Fruit fly (Drosophila melanogaster) whole organism, adult: ENCODE results near the gene CG17068.
A peak's percentile ranks its signal among the peaks of the same experiment; 100 is the strongest.
"Not testable (repeated sequence)": the region's sequence is repeated elsewhere in the genome, so short reads cannot be mapped to it uniquely, and the experiment has no call there.

Source experiments
- CG11617 ChIP-seq: fragments of 200-800 bp; sonication (Bioruptor generic); optimal IDR thresholded peaks from 2 replicates; lab custom pipeline; 2017; ENCODE audit warnings: mild to moderate bottlenecking, missing biosample characterization, missing genetic modification reagents, missing genetic modification characterization
- CG12768 ChIP-seq: fragments of 200-800 bp; sonication (Bioruptor generic); optimal IDR thresholded peaks from 2 replicates; lab custom pipeline; 2017; ENCODE audit warnings: missing biosample characterization, missing genetic modification characterization, mild to moderate bottlenecking, moderate library complexity, missing genetic modification reagents
- CG14711 ChIP-seq: fragments of 200-800 bp; sonication (Bioruptor generic); optimal IDR thresholded peaks from 2 replicates; lab custom pipeline; 2018; ENCODE audit warnings: missing biosample characterization, mild to moderate bottlenecking, missing genetic modification characterization, moderate library complexity
- CG1620 ChIP-seq: fragments of 200-800 bp; sonication (Bioruptor generic); optimal IDR thresholded peaks from 2 replicates; lab custom pipeline; 2016; ENCODE audit warnings: missing biosample characterization, missing genetic modification characterization
- CG33017 ChIP-seq: fragments of 200-800 bp; sonication (Bioruptor generic); optimal IDR thresholded peaks from 2 replicates; lab custom pipeline; 2018; ENCODE audit warnings: missing biosample characterization, mild to moderate bottlenecking, missing genetic modification characterization, moderate library complexity
- CG5204 ChIP-seq: fragments of 200-800 bp; sonication (Bioruptor generic); optimal IDR thresholded peaks from 2 replicates; lab custom pipeline; 2016; ENCODE audit warnings: missing biosample characterization, missing genetic modification characterization
- CG7045 ChIP-seq: fragments of 200-800 bp; sonication (Bioruptor generic); optimal IDR thresholded peaks from 2 replicates; lab custom pipeline; 2017; ENCODE audit warnings: missing biosample characterization, mild to moderate bottlenecking, missing genetic modification characterization
- CG7101 ChIP-seq: fragments of 200-800 bp; sonication (Bioruptor generic); optimal IDR thresholded peaks from 2 replicates; lab custom pipeline; 2018; ENCODE audit warnings: missing biosample characterization, mild to moderate bottlenecking, missing genetic modification characterization, moderate library complexity
- Clk ChIP-seq: fragments of 200-800 bp; sonication (Bioruptor generic); optimal IDR thresholded peaks from 2 replicates; lab custom pipeline; 2017; ENCODE audit warnings: missing biosample characterization, missing genetic modification characterization
- Crg-1 ChIP-seq: fragments of 200-800 bp; sonication (Bioruptor generic); optimal IDR thresholded peaks from 2 replicates; lab custom pipeline; 2016; ENCODE audit warnings: missing biosample characterization, missing genetic modification characterization
- Hr96 ChIP-seq: fragments of 200-800 bp; sonication (Bioruptor generic); optimal IDR thresholded peaks from 2 replicates; lab custom pipeline; 2016; ENCODE audit warnings: missing biosample characterization, missing genetic modification characterization
- Mnt ChIP-seq: fragments of 200-800 bp; sonication (Bioruptor generic); optimal IDR thresholded peaks from 2 replicates; lab custom pipeline; 2016; ENCODE audit warnings: missing biosample characterization, mild to moderate bottlenecking, missing genetic modification characterization
- bab1 ChIP-seq: fragments of 200-800 bp; sonication (Bioruptor generic); optimal IDR thresholded peaks from 3 replicates; lab custom pipeline; 2019; ENCODE audit warnings: missing biosample characterization, mild to moderate bottlenecking, missing genetic modification characterization, moderate library complexity
- cic ChIP-seq: fragments of 200-800 bp; sonication (Bioruptor generic); optimal IDR thresholded peaks from 2 replicates; lab custom pipeline; 2017; ENCODE audit warnings: missing biosample characterization, mild to moderate bottlenecking, missing genetic modification characterization, moderate library complexity
- cnc ChIP-seq, 2 experiments: fragments of >200 bp; optimal IDR thresholded peaks; 2 replicates each; lab custom pipeline; 2017
- kay ChIP-seq: fragments of 200-800 bp; sonication (Bioruptor generic); peaks from one replicate; lab custom pipeline; 2016; ENCODE audit warnings: missing biosample characterization, missing genetic modification characterization, borderline replicate concordance
- ovo ChIP-seq: fragments of 200-800 bp; sonication (Bioruptor generic); optimal IDR thresholded peaks from 2 replicates; lab custom pipeline; 2016; ENCODE audit warnings: missing biosample characterization, missing genetic modification characterization
- pad ChIP-seq: fragments of 200-800 bp; sonication (Bioruptor generic); optimal IDR thresholded peaks from 3 replicates; lab custom pipeline; 2017; ENCODE audit warnings: missing biosample characterization, missing genetic modification characterization, mild to moderate bottlenecking, moderate library complexity, missing genetic modification reagents
- tj ChIP-seq: fragments of 200-800 bp; sonication (Bioruptor generic); optimal IDR thresholded peaks from 3 replicates; lab custom pipeline; 2017; ENCODE audit warnings: missing biosample characterization, mild to moderate bottlenecking, missing genetic modification characterization, moderate library complexity
- toe ChIP-seq: fragments of 200-800 bp; sonication (Bioruptor generic); optimal IDR thresholded peaks from 2 replicates; lab custom pipeline; 2016; ENCODE audit warnings: missing biosample characterization, missing genetic modification characterization

CG17068 gene

dm6 chrX:20251069-20251468 lies at the start of gene CG17068, which contains the start of gene Rab10:
Gene CG17068 (minus strand): TSS chrX:20251093.
Gene Rab10 (plus strand): TSS chrX:20251338.
- TF ChIP-seq Clk (GFP tag; lab: Kevin White, UChicago) (no peak), ovo (GFP tag; lab: Kevin White, UChicago) (no peak), CG33017 (no peak), Hr96 (peak; percentile 22), bab1 (GFP tag; lab: Kevin White, UChicago) (no peak), toe (no peak), CG5204 (GFP tag; lab: Kevin White, UChicago) (peak; percentile 8), CG7101 (tag; lab: Kevin White, UChicago) (peak; percentile 21), CG11617 (GFP tag; lab: Kevin White, UChicago) (no peak), CG1620 (peak; percentile 23), Mnt (GFP tag; lab: Kevin White, UChicago) (peak; percentile 38), CG7045 (GFP tag; lab: Kevin White, UChicago) (no peak), CG12768 (GFP tag; lab: Kevin White, UChicago) (no peak), Crg-1 (no peak), tj (peak; percentile 8), CG14711 (tag; lab: Kevin White, UChicago) (no peak), pad (no peak), kay (GFP tag; lab: Kevin White, UChicago) (no peak), cic (GFP tag; lab: Kevin White, UChicago) (no peak), cnc (optimal IDR thresholded peaks at IDR 0.05; lab: Kevin White, UChicago) (no peak)

DNA sequence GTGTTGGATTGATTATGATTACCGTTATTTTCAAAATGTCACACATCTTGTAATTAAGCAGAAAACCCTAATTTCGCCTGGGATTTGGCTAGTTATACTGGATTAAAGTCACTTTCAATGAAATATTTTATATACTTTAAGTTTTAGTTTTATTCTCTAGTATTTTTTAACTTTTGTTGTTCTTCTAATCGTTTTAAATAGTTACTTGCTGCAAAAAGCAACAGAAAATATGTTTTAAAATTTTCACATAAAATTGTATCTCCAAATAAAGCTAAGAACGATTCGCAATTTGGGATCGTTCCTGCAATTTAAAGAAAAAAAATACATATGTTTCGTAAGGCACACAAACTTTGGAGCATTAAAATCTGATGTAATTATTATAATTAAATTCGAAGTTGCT lies 18.8 kb upstream of the CG17068 start, which contains the start of gene Inx6:
Gene Inx6, minus strand, starts transcription at position 101 of the 400 bp plus-strand sequence.
- TF ChIP-seq cnc (optimal IDR thresholded peaks at IDR 0.05; lab: Kevin White, UChicago) (no peak), CG5204 (GFP tag; lab: Kevin White, UChicago) (no peak), CG7101 (tag; lab: Kevin White, UChicago) (no peak), CG1620 (no peak), tj (no peak), Hr96 (no peak), pad (no peak), Crg-1 (no peak), CG7045 (GFP tag; lab: Kevin White, UChicago) (no peak), toe (no peak), CG14711 (tag; lab: Kevin White, UChicago) (no peak), CG33017 (no peak), kay (GFP tag; lab: Kevin White, UChicago) (no peak), Mnt (GFP tag; lab: Kevin White, UChicago) (no peak), CG12768 (GFP tag; lab: Kevin White, UChicago) (no peak), cic (GFP tag; lab: Kevin White, UChicago) (no peak)

- not testable (repeated sequence) for TF ChIP-seq CG5204 (GFP tag; lab: Kevin White, UChicago); CG14711 (tag; lab: Kevin White, UChicago); toe
Measured at dm6 chrX:20258939-20259338, 8.0 kb upstream of the CG17068 start, which contains the start of gene CG42577. Gene CG42577 (plus strand): TSS chrX:20259239.

dm6 chrX:20256849-20257590 lies 6.1 kb upstream of the CG17068 start, which contains the start of gene CG17065:
Gene CG17065 (minus strand): TSS chrX:20257199.
- TF ChIP-seq CG5204 (GFP tag; lab: Kevin White, UChicago) (peak; percentile 44), bab1 (GFP tag; lab: Kevin White, UChicago) (peak; percentile 26), ovo (GFP tag; lab: Kevin White, UChicago) (peak; percentile 0), kay (GFP tag; lab: Kevin White, UChicago) (no peak), CG7101 (tag; lab: Kevin White, UChicago) (peak; percentile 18)

DNA sequence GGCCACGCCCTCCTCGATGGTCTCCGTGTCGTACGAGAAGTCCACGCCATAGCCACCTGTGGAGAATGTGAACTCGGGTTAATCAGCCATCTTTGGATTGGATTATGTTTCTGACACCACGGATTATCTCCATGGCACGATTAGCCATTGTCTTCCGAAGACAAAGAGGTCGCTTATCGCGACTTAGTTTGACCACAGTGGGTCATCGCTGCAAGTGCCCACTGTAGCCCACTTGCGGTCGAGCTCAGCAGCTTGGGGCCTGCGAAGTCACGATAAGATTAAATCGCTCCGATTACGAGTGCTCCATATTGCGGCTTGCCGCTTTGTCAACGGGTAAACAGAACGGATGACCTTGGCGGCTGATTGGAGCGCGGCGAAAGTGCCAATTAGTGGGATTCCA lies 5.1 kb upstream of the CG17068 start:
- TF ChIP-seq CG1620 (no peak), CG7101 (tag; lab: Kevin White, UChicago) (no peak)

- TF ChIP-seq CG5204 (GFP tag; lab: Kevin White, UChicago) (no peak), ovo (GFP tag; lab: Kevin White, UChicago) (peak; percentile 77), Mnt (GFP tag; lab: Kevin White, UChicago) (peak; percentile 41), cnc (optimal IDR thresholded peaks at IDR 0.05; lab: Kevin White, UChicago) (no peak), kay (GFP tag; lab: Kevin White, UChicago) (peak; percentile 4)
Measured at dm6 chrX:20251586-20252160, 780 bp upstream of the CG17068 start.

DNA sequence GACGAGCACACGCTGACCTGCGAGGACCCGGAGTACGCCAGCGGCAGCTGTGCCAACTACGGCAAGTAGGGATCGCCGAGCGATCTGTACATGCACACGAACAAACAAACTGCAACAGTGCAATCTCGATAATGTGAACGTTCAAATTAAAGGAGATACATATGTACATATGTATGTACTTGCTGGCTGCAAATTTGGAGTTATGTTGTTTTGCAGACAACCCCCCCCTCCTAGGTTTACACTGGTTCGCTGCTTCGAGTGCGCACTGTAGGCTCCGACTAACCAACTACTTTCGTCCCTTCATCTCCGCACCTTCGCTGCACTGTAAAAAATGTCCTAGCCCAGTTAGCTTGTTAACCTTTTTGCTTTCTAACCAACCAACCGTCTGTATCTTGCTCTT lies 3.2 kb downstream of the CG17068 start:
- TF ChIP-seq CG11617 (GFP tag; lab: Kevin White, UChicago) (no peak), cic (GFP tag; lab: Kevin White, UChicago) (no peak), Hr96 (no peak), ovo (GFP tag; lab: Kevin White, UChicago) (no peak), CG33017 (no peak), tj (no peak), bab1 (GFP tag; lab: Kevin White, UChicago) (no peak)
